Worm (Caenorhabditis elegans) whole organism, L2 larva: ENCODE results near the gene arid-1.

Experiments
- F13H6.1 ChIP-seq: sonication (generic microtip); optimal IDR thresholded peaks from 2 replicates; lab custom pipeline; 2016; ENCODE audit warnings: missing genetic modification characterization, missing compliant biosample characterization
- R02D3.7 ChIP-seq: fragments of 150-350 bp; optimal IDR thresholded peaks from 2 replicates; lab custom pipeline; 2014; ENCODE audit warnings: missing biosample characterization, missing genetic modification characterization
- blmp-1 ChIP-seq: sonication (generic microtip); optimal IDR thresholded peaks from 2 replicates; lab custom pipeline; 2017; ENCODE audit warnings: missing genetic modification characterization, mild to moderate bottlenecking, missing compliant biosample characterization, antibody characterized with exemption, moderate library complexity; ENCODE audit not compliant: insufficient read depth
- ceh-82 ChIP-seq: fragments of 150-350 bp; optimal IDR thresholded peaks from 2 replicates; lab custom pipeline; 2014; ENCODE audit warnings: missing biosample characterization, missing genetic modification characterization
- elt-1 ChIP-seq: fragments of 150-350 bp; optimal IDR thresholded peaks from 2 replicates; lab custom pipeline; 2014; ENCODE audit warnings: missing biosample characterization, missing genetic modification characterization
- gmeb-1 ChIP-seq: fragments of 150-350 bp; optimal IDR thresholded peaks from 2 replicates; lab custom pipeline; 2014; ENCODE audit warnings: missing biosample characterization, missing genetic modification characterization
- lin-11 ChIP-seq: fragments of 150-350 bp; sonication (generic microtip); optimal IDR thresholded peaks from 2 replicates; lab custom pipeline; 2014; ENCODE audit warnings: missing biosample characterization, missing genetic modification characterization, inconsistent platforms, mixed read lengths
- lin-39 ChIP-seq: fragments of 150-350 bp; optimal IDR thresholded peaks from 2 replicates; lab custom pipeline; 2014; ENCODE audit warnings: missing biosample characterization, missing genetic modification reagents, missing genetic modification characterization
- nhr-11 ChIP-seq: fragments of 150-350 bp; optimal IDR thresholded peaks from 2 replicates; lab custom pipeline; 2014; ENCODE audit warnings: missing biosample characterization, missing genetic modification characterization
- nhr-129 ChIP-seq: fragments of 150-350 bp; optimal IDR thresholded peaks from 2 replicates; lab custom pipeline; 2014; ENCODE audit warnings: missing biosample characterization, missing genetic modification characterization
- nhr-21 ChIP-seq: fragments of 150-350 bp; optimal IDR thresholded peaks from 2 replicates; lab custom pipeline; 2014; ENCODE audit warnings: missing biosample characterization, missing genetic modification characterization
- nhr-237 ChIP-seq: fragments of 150-350 bp; optimal IDR thresholded peaks from 2 replicates; lab custom pipeline; 2014; ENCODE audit warnings: missing biosample characterization, missing genetic modification characterization
- nhr-6 ChIP-seq: fragments of 150-350 bp; optimal IDR thresholded peaks from 2 replicates; lab custom pipeline; 2014; ENCODE audit warnings: missing biosample characterization, missing genetic modification characterization
- sem-4 ChIP-seq: fragments of 150-350 bp; optimal IDR thresholded peaks from 2 replicates; lab custom pipeline; 2014; ENCODE audit warnings: missing biosample characterization, missing genetic modification reagents, missing genetic modification characterization
- skn-1 ChIP-seq: sonication (generic microtip); optimal IDR thresholded peaks from 2 replicates; lab custom pipeline; 2017; ENCODE audit warnings: missing biosample characterization, missing genetic modification characterization
- unc-62 ChIP-seq: fragments of 150-350 bp; optimal IDR thresholded peaks from 2 replicates; lab custom pipeline; 2014; ENCODE audit warnings: missing biosample characterization, missing genetic modification reagents, missing genetic modification characterization
- zag-1 ChIP-seq: fragments of 150-350 bp; optimal IDR thresholded peaks from 2 replicates; lab custom pipeline; 2014; ENCODE audit warnings: missing biosample characterization, missing genetic modification characterization
- ztf-4 ChIP-seq: fragments of 150-350 bp; optimal IDR thresholded peaks from 2 replicates; lab custom pipeline; 2014; ENCODE audit warnings: missing biosample characterization, missing genetic modification characterization

arid-1 gene

ce11 chrV:248636-249035 lies 62.7 kb downstream of the arid-1 start:
- TF ChIP-seq nhr-237 (tag; lab: Kevin White, UChicago) (no peak), R02D3.7 (tag; lab: Kevin White, UChicago) (no peak), lin-39 (tag; lab: Kevin White, UChicago) (no peak), skn-1 (tag; lab: Kevin White, UChicago) (no peak), nhr-11 (tag; lab: Kevin White, UChicago) (no peak), ceh-82 (no peak), unc-62 (GFP tag; lab: Kevin White, UChicago) (no peak), elt-1 (tag; lab: Kevin White, UChicago) (no peak), blmp-1 (tag; lab: Kevin White, UChicago) (no peak), lin-11 (tag; lab: Kevin White, UChicago) (no peak), F13H6.1 (tag; lab: Kevin White, UChicago) (no peak), zag-1 (tag; lab: Kevin White, UChicago) (no peak), nhr-129 (tag; lab: Kevin White, UChicago) (no peak), nhr-21 (tag; lab: Kevin White, UChicago) (no peak), ztf-4 (tag; lab: Kevin White, UChicago) (no peak), sem-4 (no peak), gmeb-1 (tag; lab: Kevin White, UChicago) (no peak), nhr-6 (tag; lab: Kevin White, UChicago) (no peak)
